Worm (Caenorhabditis elegans) whole organism, L1 larva: Measurements from ENCODE around the gene dpy-27.

ENCODE experiments used
- C04F5.9 ChIP-seq: sonication (generic microtip); optimal IDR thresholded peaks from 2 replicates; lab custom pipeline; 2016; ENCODE audit warnings: missing genetic modification characterization, missing compliant biosample characterization
- C16A3.4 ChIP-seq: fragments of 150-350 bp; optimal IDR thresholded peaks from 2 replicates; lab custom pipeline; 2014; ENCODE audit warnings: missing biosample characterization, missing genetic modification characterization
- F16B12.6 ChIP-seq: fragments of 150-350 bp; optimal IDR thresholded peaks from 2 replicates; lab custom pipeline; 2014; ENCODE audit warnings: missing biosample characterization, missing genetic modification characterization
- Y116A8C.19 ChIP-seq: sonication (generic microtip); optimal IDR thresholded peaks from 2 replicates; lab custom pipeline; 2016; ENCODE audit warnings: missing compliant biosample characterization, missing genetic modification characterization, borderline replicate concordance
- aha-1 ChIP-seq: fragments of 150-350 bp; optimal IDR thresholded peaks from 2 replicates; lab custom pipeline; 2014; ENCODE audit warnings: missing biosample characterization, missing genetic modification characterization
- alr-1 ChIP-seq: fragments of 200-800 bp; sonication (Bioruptor generic); optimal IDR thresholded peaks from 2 replicates; lab custom pipeline; 2018; ENCODE audit warnings: borderline replicate concordance, mild to moderate bottlenecking, missing genetic modification characterization, missing compliant biosample characterization
- ama-1 ChIP-seq: fragments of 150-350 bp; optimal IDR thresholded peaks from 2 replicates; lab custom pipeline; 2014
- blmp-1 ChIP-seq: fragments of 150-350 bp; optimal IDR thresholded peaks from 2 replicates; lab custom pipeline; 2014; ENCODE audit warnings: missing biosample characterization, missing genetic modification characterization
- ceh-63 ChIP-seq: fragments of 200-800 bp; sonication (Bioruptor generic); optimal IDR thresholded peaks from 2 replicates; lab custom pipeline; 2018; ENCODE audit warnings: mild to moderate bottlenecking, missing genetic modification characterization, missing compliant biosample characterization
- ceh-8 ChIP-seq: fragments of 200-800 bp; sonication (Bioruptor generic); optimal IDR thresholded peaks from 2 replicates; lab custom pipeline; 2018; ENCODE audit warnings: mild to moderate bottlenecking, missing genetic modification characterization, moderate library complexity, missing compliant biosample characterization
- ceh-82 ChIP-seq, 3 experiments: fragments of 150-350 bp in 1 of 3; sonication (generic microtip) in 2 of 3; optimal IDR thresholded peaks; 2 replicates each; lab custom pipeline; 2014 to 2017; ENCODE audit warnings: missing biosample characterization in 3 of 3, missing genetic modification characterization in 3 of 3
- ceh-88 ChIP-seq: fragments of 200-800 bp; sonication (Bioruptor generic); IDR thresholded peaks from 2 replicates; pipeline ENCODE4 v1.3.6; 2022; ENCODE audit warnings: missing genetic modification characterization, missing compliant biosample characterization
- ceh-90 ChIP-seq: sonication (generic microtip); optimal IDR thresholded peaks from 2 replicates; lab custom pipeline; 2016; ENCODE audit warnings: missing genetic modification characterization, missing compliant biosample characterization
- dpl-1 ChIP-seq, 3 experiments: fragments of 150-350 bp in 2 of 3; sonication (generic microtip) in 1 of 3; optimal IDR thresholded peaks; 2 replicates each; lab custom pipeline; 2014 to 2017; ENCODE audit warnings: missing biosample characterization in 3 of 3, missing genetic modification characterization in 3 of 3, missing genetic modification reagents in 3 of 3
- egl-13 ChIP-seq: sonication (generic microtip); optimal IDR thresholded peaks from 2 replicates; lab custom pipeline; 2016; ENCODE audit warnings: missing genotype, missing genetic modification reagents, missing genetic modification characterization, missing compliant biosample characterization
- elt-2 ChIP-seq: sonication (generic microtip); optimal IDR thresholded peaks from 2 replicates; lab custom pipeline; 2016; ENCODE audit warnings: missing genetic modification characterization, mild to moderate bottlenecking, inconsistent platforms, missing compliant biosample characterization, missing genetic modification reagents
- elt-3 ChIP-seq, 6 experiments: fragments of 150-350 bp in 1 of 6; sonication (generic microtip); optimal IDR thresholded peaks; 2 replicates each; lab custom pipeline; 2017 to 2018; ENCODE audit warnings: missing biosample characterization in 6 of 6, missing genetic modification characterization in 6 of 6, inconsistent platforms in 1 of 6
- ets-5 ChIP-seq: fragments of 200-800 bp; sonication (Bioruptor generic); IDR thresholded peaks from 2 replicates; pipeline ENCODE4 v1.3.6; 2022; ENCODE audit warnings: missing genetic modification characterization, missing compliant biosample characterization
- fkh-10 ChIP-seq: sonication (generic microtip); optimal IDR thresholded peaks from 2 replicates; lab custom pipeline; 2017; ENCODE audit warnings: missing biosample characterization, missing genetic modification reagents, missing genetic modification characterization
- fkh-8 ChIP-seq: sonication (generic microtip); optimal IDR thresholded peaks from 2 replicates; lab custom pipeline; 2016; ENCODE audit warnings: mild to moderate bottlenecking, missing genetic modification characterization, missing compliant biosample characterization
- fos-1 ChIP-seq: fragments of 150-350 bp; optimal IDR thresholded peaks from 2 replicates; lab custom pipeline; 2014; ENCODE audit warnings: missing biosample characterization, missing genetic modification characterization
- grh-1 ChIP-seq: fragments of 200-800 bp; sonication (Bioruptor generic); IDR thresholded peaks from 2 replicates; pipeline ENCODE4 v1.3.6; 2022; ENCODE audit warnings: missing genetic modification reagents, missing genetic modification characterization, missing compliant biosample characterization
- hlh-4 ChIP-seq: sonication (generic microtip); optimal IDR thresholded peaks from 2 replicates; lab custom pipeline; 2016; ENCODE audit warnings: mild to moderate bottlenecking, missing genetic modification characterization, missing compliant biosample characterization
- hpl-2 ChIP-seq: fragments of 150-350 bp; optimal IDR thresholded peaks from 2 replicates; lab custom pipeline; 2014; ENCODE audit warnings: missing biosample characterization, missing genetic modification reagents, missing genetic modification characterization
- irx-1 ChIP-seq: sonication (generic microtip); optimal IDR thresholded peaks from 2 replicates; lab custom pipeline; 2016; ENCODE audit warnings: missing genetic modification characterization, missing compliant biosample characterization
- lin-13 ChIP-seq: fragments of 150-350 bp; optimal IDR thresholded peaks from 2 replicates; lab custom pipeline; 2014; ENCODE audit warnings: missing biosample characterization, missing genetic modification reagents, missing genetic modification characterization
- lin-14 ChIP-seq: fragments of 200-800 bp; sonication (Bioruptor generic); optimal IDR thresholded peaks from 2 replicates; lab custom pipeline; 2018; ENCODE audit warnings: mild to moderate bottlenecking, missing genetic modification characterization, moderate library complexity, missing compliant biosample characterization
- lsy-2 ChIP-seq, 2 experiments: fragments of 150-350 bp; optimal IDR thresholded peaks; 2 replicates each; lab custom pipeline; 2014; ENCODE audit warnings: missing biosample characterization in 2 of 2, missing genetic modification characterization in 2 of 2
- mdl-1 ChIP-seq, 2 experiments: fragments of 150-350 bp; optimal IDR thresholded peaks; 2 replicates each; lab custom pipeline; 2014 to 2017; ENCODE audit warnings: missing biosample characterization in 2 of 2, missing genetic modification characterization in 2 of 2, inconsistent platforms in 1 of 2
- mef-2 ChIP-seq: fragments of 150-350 bp; optimal IDR thresholded peaks from 2 replicates; lab custom pipeline; 2014; ENCODE audit warnings: missing biosample characterization, missing genetic modification characterization
- nhr-19 ChIP-seq: fragments of 200-800 bp; sonication (Bioruptor generic); conservative IDR thresholded peaks from 2 replicates; pipeline ENCODE4 v1.3.6; 2022; ENCODE audit warnings: missing genetic modification characterization, missing compliant biosample characterization
- nhr-20 ChIP-seq: sonication (generic microtip); optimal IDR thresholded peaks from 2 replicates; lab custom pipeline; 2016; ENCODE audit warnings: mild to moderate bottlenecking, missing genetic modification characterization, missing compliant biosample characterization
- nhr-28 ChIP-seq: fragments of 150-350 bp; optimal IDR thresholded peaks from 2 replicates; lab custom pipeline; 2014; ENCODE audit warnings: missing biosample characterization, missing genetic modification characterization
- nhr-47 ChIP-seq: sonication (generic microtip); optimal IDR thresholded peaks from 2 replicates; lab custom pipeline; 2016; ENCODE audit warnings: mild to moderate bottlenecking, missing genetic modification characterization, moderate library complexity, missing compliant biosample characterization
- nhr-71 ChIP-seq: sonication (generic microtip); optimal IDR thresholded peaks from 2 replicates; lab custom pipeline; 2016; ENCODE audit warnings: mild to moderate bottlenecking, missing genetic modification characterization, moderate library complexity, missing compliant biosample characterization
- nhr-84 ChIP-seq: sonication (generic microtip); optimal IDR thresholded peaks from 2 replicates; lab custom pipeline; 2017; ENCODE audit warnings: missing biosample characterization, missing genetic modification characterization
- nhr-85 ChIP-seq: sonication (generic microtip); peaks from one replicate; lab custom pipeline; 2016; ENCODE audit warnings: missing genetic modification characterization, inconsistent platforms, missing compliant biosample characterization
- pag-3 ChIP-seq: sonication (generic microtip); optimal IDR thresholded peaks from 2 replicates; lab custom pipeline; 2017; ENCODE audit warnings: missing genetic modification characterization, mild to moderate bottlenecking, missing compliant biosample characterization, antibody characterized with exemption, borderline replicate concordance; ENCODE audit not compliant: insufficient read depth
- pax-3 ChIP-seq: fragments of 200-800 bp; sonication (Bioruptor generic); optimal IDR thresholded peaks from 2 replicates; lab custom pipeline; 2018; ENCODE audit warnings: mild to moderate bottlenecking, missing genetic modification characterization, moderate library complexity, missing compliant biosample characterization
- rnt-1 ChIP-seq: sonication (generic microtip); optimal IDR thresholded peaks from 2 replicates; lab custom pipeline; 2016; ENCODE audit warnings: mild to moderate bottlenecking, missing genetic modification characterization, moderate library complexity, missing compliant biosample characterization
- sox-4 ChIP-seq: sonication (generic microtip); optimal IDR thresholded peaks from 2 replicates; lab custom pipeline; 2016; ENCODE audit warnings: missing genetic modification characterization, missing compliant biosample characterization
- sup-37 ChIP-seq: fragments of 200-800 bp; sonication (Bioruptor generic); optimal IDR thresholded peaks from 2 replicates; lab custom pipeline; 2018; ENCODE audit warnings: mild to moderate bottlenecking, missing genetic modification characterization, missing compliant biosample characterization
- swsn-7 ChIP-seq: sonication (generic microtip); optimal IDR thresholded peaks from 2 replicates; lab custom pipeline; 2016; ENCODE audit warnings: missing genetic modification characterization, missing compliant biosample characterization
- tbx-2 ChIP-seq: sonication (generic microtip); optimal IDR thresholded peaks from 2 replicates; lab custom pipeline; 2016; ENCODE audit warnings: missing genetic modification characterization, missing compliant biosample characterization
- unc-130 ChIP-seq: fragments of 150-350 bp; optimal IDR thresholded peaks from 2 replicates; lab custom pipeline; 2017; ENCODE audit warnings: missing biosample characterization, missing genetic modification characterization, inconsistent platforms
- unc-30 ChIP-seq: sonication (generic microtip); optimal IDR thresholded peaks from 2 replicates; lab custom pipeline; 2017; ENCODE audit warnings: missing biosample characterization, missing genetic modification characterization
- unc-62 ChIP-seq: fragments of 150-350 bp; optimal IDR thresholded peaks from 2 replicates; lab custom pipeline; 2014; ENCODE audit warnings: missing biosample characterization, missing genetic modification reagents, missing genetic modification characterization
- unc-86 ChIP-seq: sonication (generic microtip); optimal IDR thresholded peaks from 2 replicates; lab custom pipeline; 2016; ENCODE audit warnings: missing genetic modification characterization, missing compliant biosample characterization
- unc-98 ChIP-seq: fragments of 200-800 bp; sonication (Bioruptor generic); IDR thresholded peaks from 2 replicates; pipeline ENCODE4 v1.3.6; 2022; ENCODE audit warnings: missing genetic modification characterization, missing compliant biosample characterization
- xbp-1 ChIP-seq: sonication (generic microtip); optimal IDR thresholded peaks from 2 replicates; lab custom pipeline; 2016; ENCODE audit warnings: missing genetic modification characterization, missing compliant biosample characterization
- zip-4 ChIP-seq: fragments of 200-800 bp; sonication (Bioruptor generic); optimal IDR thresholded peaks from 2 replicates; lab custom pipeline; 2018; ENCODE audit warnings: mild to moderate bottlenecking, missing genetic modification characterization, moderate library complexity, missing compliant biosample characterization
- ztf-11 ChIP-seq, 2 experiments: sonication (generic microtip); optimal IDR thresholded peaks; 2 replicates each; lab custom pipeline; 2016 to 2017; ENCODE audit warnings: missing genetic modification characterization in 2 of 2, missing biosample characterization in 1 of 2, missing compliant biosample characterization in 1 of 2
- ztf-4 ChIP-seq: fragments of 150-350 bp; optimal IDR thresholded peaks from 2 replicates; lab custom pipeline; 2014; ENCODE audit warnings: missing biosample characterization, missing genetic modification characterization

The dpy-27 gene

ce11 chrIII:3773173-3773572, 46.3 kb downstream of the dpy-27 start, which contains the start of gene lec-4:
lec-4 (minus strand) TSS chrIII:3773326.
- no peak for TF ChIP-seq hlh-4 (tag; lab: Kevin White, UChicago)
- no peak for TF ChIP-seq mef-2 (tag; lab: Kevin White, UChicago)
- peak; percentile 31 for TF ChIP-seq blmp-1 (tag; lab: Kevin White, UChicago)
- TF ChIP-seq irx-1 (tag; lab: Kevin White, UChicago) = no peak
- no peak for TF ChIP-seq fkh-10 (GFP tag; lab: Kevin White, UChicago)
- TF ChIP-seq C16A3.4 = peak; percentile 47
- no peak for TF ChIP-seq pax-3 (tag; lab: Kevin White, UChicago)
- TF ChIP-seq unc-130 (tag; lab: Kevin White, UChicago) = peak; percentile 52
- peak; percentile 19 for TF ChIP-seq F16B12.6 (tag; lab: Kevin White, UChicago)
- peak; percentile 47 for TF ChIP-seq nhr-71 (tag; lab: Kevin White, UChicago)
- no peak for TF ChIP-seq alr-1
- no peak for TF ChIP-seq ama-1
- TF ChIP-seq sox-4 (tag; lab: Kevin White, UChicago) = no peak
- no peak for TF ChIP-seq unc-30 (tag; lab: Kevin White, UChicago)
- TF ChIP-seq ceh-63 (GFP tag; lab: Kevin White, UChicago) = no peak
- TF ChIP-seq nhr-85 (tag; lab: Kevin White, UChicago) = peak; percentile 86
- no peak for TF ChIP-seq ceh-88
- TF ChIP-seq sup-37 (GFP tag; lab: Kevin White, UChicago) = no peak
- TF ChIP-seq unc-98 (GFP tag; lab: Robert Waterston, UW) = no peak
- peak; percentile 12 for TF ChIP-seq fkh-8
- TF ChIP-seq unc-86 (tag; lab: Kevin White, UChicago) = no peak
- no peak for TF ChIP-seq unc-62 (GFP tag; lab: Kevin White, UChicago)
- TF ChIP-seq rnt-1 (tag; lab: Kevin White, UChicago) = peak; percentile 31
- TF ChIP-seq aha-1 = no peak
- no peak for TF ChIP-seq zip-4 (GFP tag; lab: Kevin White, UChicago)
- TF ChIP-seq ztf-11 (tag; optimal IDR thresholded peaks at IDR 0.05; lab: Kevin White, UChicago) = no peak
- peak; percentile 92 for TF ChIP-seq lin-14 (GFP tag; lab: Kevin White, UChicago)
- no peak for TF ChIP-seq pag-3 (tag; lab: Kevin White, UChicago)
- TF ChIP-seq nhr-84 = no peak
- no peak for TF ChIP-seq elt-2 (tag; lab: Kevin White, UChicago)
- TF ChIP-seq hpl-2 (GFP tag; lab: Kevin White, UChicago) = no peak
- TF ChIP-seq Y116A8C.19 (tag; lab: Kevin White, UChicago) = no peak
- TF ChIP-seq ztf-4 (tag; lab: Kevin White, UChicago) = no peak
- TF ChIP-seq lin-13 (GFP tag; lab: Kevin White, UChicago) = no peak
- TF ChIP-seq nhr-47 (tag; lab: Kevin White, UChicago) = peak; percentile 42
- TF ChIP-seq nhr-20 (tag; lab: Kevin White, UChicago) = peak; percentile 57
- TF ChIP-seq ets-5 (GFP tag; lab: Robert Waterston, UW) = no peak
- TF ChIP-seq egl-13 = no peak
- TF ChIP-seq nhr-28 (tag; lab: Kevin White, UChicago) = no peak
- peak in 1 of 2 experiments; percentile 69 for TF ChIP-seq lsy-2 (tag; optimal IDR thresholded peaks at IDR 0.05; lab: Kevin White, UChicago)
- TF ChIP-seq dpl-1 (GFP tag; optimal IDR thresholded peaks at IDR 0.05; lab: Kevin White, UChicago) = peak; percentile 26 to 45 (median 28)
- no peak for TF ChIP-seq C04F5.9
- no peak for TF ChIP-seq ceh-90
- TF ChIP-seq tbx-2 (tag; lab: Kevin White, UChicago) = peak; percentile 30
- TF ChIP-seq elt-3 (tag; optimal IDR thresholded peaks at IDR 0.05; lab: Kevin White, UChicago) = peak in 2 of 6 experiments; percentile 5 to 25
- peak in 1 of 2 experiments; percentile 20 for TF ChIP-seq mdl-1 (tag; optimal IDR thresholded peaks at IDR 0.05; lab: Kevin White, UChicago)
- peak in 1 of 3 experiments; percentile 28 for TF ChIP-seq ceh-82 (tag; optimal IDR thresholded peaks at IDR 0.05; lab: Kevin White, UChicago)
- TF ChIP-seq grh-1 = no peak
- 0 out of 2 replicates have a peak, but pooled peaks have one; percentile 6 for TF ChIP-seq nhr-19 (GFP tag; lab: Robert Waterston, UW)
- TF ChIP-seq swsn-7 (tag; lab: Kevin White, UChicago) = peak; percentile 17
- TF ChIP-seq ceh-8 (GFP tag; lab: Kevin White, UChicago) = no peak
- TF ChIP-seq xbp-1 (tag; lab: Kevin White, UChicago) = peak; percentile 22
- TF ChIP-seq fos-1 (tag; lab: Kevin White, UChicago) = peak; percentile 35
